Worm (Caenorhabditis elegans) whole organism, L3 larva: Measurements from ENCODE around the gene C50E3.15.

Experiments
- R02D3.7 ChIP-seq: fragments of 150-350 bp; optimal IDR thresholded peaks from 2 replicates; lab custom pipeline; 2014; ENCODE audit warnings: missing biosample characterization, missing genetic modification characterization
- aly-2 ChIP-seq: fragments of 150-350 bp; optimal IDR thresholded peaks from 2 replicates; lab custom pipeline; 2014; ENCODE audit warnings: missing biosample characterization, missing genetic modification characterization
- fkh-2 ChIP-seq: fragments of 150-350 bp; optimal IDR thresholded peaks from 2 replicates; lab custom pipeline; 2014; ENCODE audit warnings: missing biosample characterization, missing genetic modification reagents, missing genetic modification characterization
- lsy-12 ChIP-seq: sonication (generic microtip); optimal IDR thresholded peaks from 2 replicates; lab custom pipeline; 2016; ENCODE audit warnings: mild to moderate bottlenecking, missing genetic modification characterization, missing compliant biosample characterization
- nfya-1 ChIP-seq: sonication (generic microtip); optimal IDR thresholded peaks from 2 replicates; lab custom pipeline; 2017; ENCODE audit warnings: missing genetic modification characterization, mild to moderate bottlenecking, missing compliant biosample characterization, antibody characterized with exemption, moderate library complexity; ENCODE audit not compliant: insufficient read depth
- nhr-76 ChIP-seq: fragments of 150-350 bp; sonication (generic microtip); optimal IDR thresholded peaks from 5 replicates; lab custom pipeline; 2014; ENCODE audit warnings: missing biosample characterization, missing genetic modification characterization
- skn-1 ChIP-seq: fragments of 150-350 bp; optimal IDR thresholded peaks from 2 replicates; lab custom pipeline; 2014; ENCODE audit warnings: missing biosample characterization, missing genetic modification characterization
- snpc-4 ChIP-seq: fragments of 150-350 bp; optimal IDR thresholded peaks from 2 replicates; lab custom pipeline; 2014; ENCODE audit warnings: missing biosample characterization, missing genetic modification characterization
- tbx-2 ChIP-seq: sonication (generic microtip); optimal IDR thresholded peaks from 2 replicates; lab custom pipeline; 2016; ENCODE audit warnings: mild to moderate bottlenecking, missing genetic modification characterization, missing compliant biosample characterization

DNA sequence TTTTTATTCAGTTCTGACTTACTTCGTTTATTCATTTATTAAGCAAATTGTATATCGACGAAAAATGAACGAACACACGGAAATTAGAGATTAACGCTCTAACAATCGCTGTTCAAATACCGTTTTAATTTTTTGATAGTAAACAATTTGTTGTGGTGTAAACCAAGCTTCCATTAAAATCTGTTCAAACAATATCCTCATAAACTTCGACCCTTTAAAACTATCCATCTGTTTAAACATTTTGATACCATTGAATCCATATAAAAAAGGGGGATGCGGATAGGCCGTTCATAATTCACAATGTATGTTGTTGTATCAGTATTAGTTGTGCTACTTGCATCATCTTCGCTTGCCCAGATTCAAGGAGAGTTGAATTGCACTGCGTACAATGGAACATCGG is 8.3 kb downstream of the C50E3.15 start, which contains the start of gene F07C4.6:
- TF ChIP-seq skn-1 (tag; lab: Kevin White, UChicago) (no peak), nhr-76 (tag; lab: Kevin White, UChicago) (no peak), snpc-4 (tag; lab: Kevin White, UChicago) (no peak), lsy-12 (no peak), fkh-2 (tag; lab: Kevin White, UChicago) (no peak), nfya-1 (tag; lab: Kevin White, UChicago) (no peak), tbx-2 (no peak), R02D3.7 (tag; lab: Kevin White, UChicago) (no peak), aly-2 (no peak)
